Fruit fly (Drosophila melanogaster) whole organism, prepupa: ENCODE data around the gene Sfp79B.

ENCODE experiments used
- Blimp-1 ChIP-seq: fragments of 200-800 bp; sonication (Bioruptor generic); optimal IDR thresholded peaks from 3 replicates; lab custom pipeline; 2017; ENCODE audit warnings: missing biosample characterization, missing genetic modification characterization, mild to moderate bottlenecking, moderate library complexity, missing genetic modification reagents
- CG10631 ChIP-seq: fragments of 200-800 bp; sonication (Bioruptor generic); optimal IDR thresholded peaks from 2 replicates; lab custom pipeline; 2016; ENCODE audit warnings: missing biosample characterization, missing genetic modification characterization
- CG10669 ChIP-seq: fragments of 200-800 bp; sonication (Bioruptor generic); optimal IDR thresholded peaks from 3 replicates; lab custom pipeline; 2018; ENCODE audit warnings: missing biosample characterization, mild to moderate bottlenecking, missing genetic modification characterization, moderate library complexity
- CG1621 ChIP-seq: fragments of 200-800 bp; sonication (Bioruptor generic); optimal IDR thresholded peaks from 3 replicates; lab custom pipeline; 2018; ENCODE audit warnings: missing biosample characterization, mild to moderate bottlenecking, missing genetic modification characterization
- CG16779 ChIP-seq: fragments of 200-800 bp; sonication (Bioruptor generic); optimal IDR thresholded peaks from 3 replicates; lab custom pipeline; 2017; ENCODE audit warnings: missing biosample characterization, mild to moderate bottlenecking, missing genetic modification characterization
- CG3032 ChIP-seq: fragments of 200-800 bp; optimal IDR thresholded peaks from 2 replicates; lab custom pipeline; 2019; ENCODE audit warnings: missing biosample characterization, mild to moderate bottlenecking, missing genetic modification characterization, moderate library complexity
- CG31627 ChIP-seq: fragments of 200-800 bp; sonication (Bioruptor generic); optimal IDR thresholded peaks from 3 replicates; lab custom pipeline; 2016; ENCODE audit warnings: missing biosample characterization, missing genetic modification characterization
- CG3919 ChIP-seq: fragments of 200-800 bp; sonication (Bioruptor generic); optimal IDR thresholded peaks from 3 replicates; lab custom pipeline; 2016; ENCODE audit warnings: missing biosample characterization, missing genetic modification characterization
- CG4318 ChIP-seq: fragments of 200-800 bp; sonication (Bioruptor generic); optimal IDR thresholded peaks from 3 replicates; lab custom pipeline; 2017; ENCODE audit warnings: missing biosample characterization, mild to moderate bottlenecking, missing genetic modification characterization
- CG6163 ChIP-seq: fragments of 200-800 bp; sonication (Bioruptor generic); IDR thresholded peaks from 3 replicates; pipeline ENCODE4 v1.3.6; 2022; ENCODE audit warnings: missing biosample characterization, missing genetic modification characterization
- CG6792 ChIP-seq: fragments of 200-800 bp; sonication (Bioruptor generic); optimal IDR thresholded peaks from 3 replicates; lab custom pipeline; 2016; ENCODE audit warnings: missing biosample characterization, missing genetic modification characterization
- CG6808 ChIP-seq: fragments of 200-800 bp; sonication (Bioruptor generic); optimal IDR thresholded peaks from 3 replicates; lab custom pipeline; 2017; ENCODE audit warnings: missing biosample characterization, missing genetic modification characterization, mild to moderate bottlenecking, moderate library complexity, missing genetic modification reagents
- CG8119 ChIP-seq: fragments of 200-800 bp; sonication (Bioruptor generic); IDR thresholded peaks from 3 replicates; pipeline ENCODE4 v1.3.6; 2022; ENCODE audit warnings: missing biosample characterization, missing genetic modification characterization
- CG8319 ChIP-seq: fragments of 200-800 bp; sonication (Bioruptor generic); optimal IDR thresholded peaks from 3 replicates; lab custom pipeline; 2016; ENCODE audit warnings: missing biosample characterization, missing genetic modification characterization
- CG9139 ChIP-seq: fragments of 200-800 bp; sonication (Bioruptor generic); optimal IDR thresholded peaks from 3 replicates; lab custom pipeline; 2017; ENCODE audit warnings: missing biosample characterization, mild to moderate bottlenecking, missing genetic modification characterization
- Eip75B ChIP-seq: fragments of 200-800 bp; sonication (Bioruptor generic); optimal IDR thresholded peaks from 3 replicates; lab custom pipeline; 2016; ENCODE audit warnings: missing biosample characterization, missing genetic modification characterization
- Eip78C ChIP-seq: fragments of 200-800 bp; sonication (Bioruptor generic); peaks from one replicate; lab custom pipeline; 2016; ENCODE audit warnings: missing biosample characterization, missing genetic modification characterization
- Eip93F ChIP-seq: fragments of 200-800 bp; sonication (Bioruptor generic); optimal IDR thresholded peaks from 2 replicates; lab custom pipeline; 2016; ENCODE audit warnings: missing biosample characterization, mild to moderate bottlenecking, missing genetic modification characterization
- Ets21C ChIP-seq: fragments of 200-800 bp; sonication (Bioruptor generic); optimal IDR thresholded peaks from 3 replicates; lab custom pipeline; 2016; ENCODE audit warnings: missing biosample characterization, missing genetic modification characterization
- Ets96B ChIP-seq: fragments of 200-800 bp; optimal IDR thresholded peaks from 2 replicates; lab custom pipeline; 2019; ENCODE audit warnings: missing biosample characterization, mild to moderate bottlenecking, missing genetic modification characterization, moderate library complexity
- Gug ChIP-seq: fragments of 200-800 bp; sonication (Bioruptor generic); IDR thresholded peaks from 2 replicates; pipeline ENCODE4 v1.3.6; 2022; ENCODE audit warnings: missing biosample characterization, missing genetic modification characterization
- Hr38 ChIP-seq: sonication (Bioruptor generic); optimal IDR thresholded peaks from 2 replicates; lab custom pipeline; 2016; ENCODE audit warnings: missing biosample characterization, missing genetic modification characterization
- Hr4 ChIP-seq: fragments of 200-800 bp; sonication (Bioruptor generic); optimal IDR thresholded peaks from 3 replicates; lab custom pipeline; 2016; ENCODE audit warnings: missing biosample characterization, missing genetic modification characterization
- Lpt ChIP-seq: fragments of 200-800 bp; sonication (Bioruptor generic); optimal IDR thresholded peaks from 3 replicates; lab custom pipeline; 2016; ENCODE audit warnings: missing biosample characterization, missing genetic modification characterization
- OdsH ChIP-seq: fragments of 200-800 bp; sonication (Bioruptor generic); optimal IDR thresholded peaks from 3 replicates; lab custom pipeline; 2016; ENCODE audit warnings: missing biosample characterization, missing genetic modification characterization
- Sox102F ChIP-seq: fragments of 200-800 bp; sonication (Bioruptor generic); optimal IDR thresholded peaks from 2 replicates; lab custom pipeline; 2016; ENCODE audit warnings: missing biosample characterization, mild to moderate bottlenecking, missing genetic modification characterization
- Sox14 ChIP-seq: fragments of 200-800 bp; sonication (Bioruptor generic); optimal IDR thresholded peaks from 3 replicates; lab custom pipeline; 2016; ENCODE audit warnings: missing biosample characterization, missing genetic modification characterization
- Sox15 ChIP-seq: fragments of 200-800 bp; sonication (Bioruptor generic); optimal IDR thresholded peaks from 3 replicates; lab custom pipeline; 2016; ENCODE audit warnings: missing biosample characterization, missing genetic modification characterization
- achi ChIP-seq: fragments of 200-800 bp; sonication (Bioruptor generic); optimal IDR thresholded peaks from 3 replicates; lab custom pipeline; 2016; ENCODE audit warnings: missing biosample characterization, missing genetic modification characterization
- acj6 ChIP-seq: fragments of 200-800 bp; sonication (Bioruptor generic); optimal IDR thresholded peaks from 3 replicates; lab custom pipeline; 2016; ENCODE audit warnings: missing biosample characterization, missing genetic modification characterization
- dac ChIP-seq: fragments of 200-800 bp; sonication (Bioruptor generic); optimal IDR thresholded peaks from 2 replicates; lab custom pipeline; 2017; ENCODE audit warnings: missing biosample characterization, mild to moderate bottlenecking, missing genetic modification characterization
- dsx ChIP-seq: fragments of 200-800 bp; optimal IDR thresholded peaks from 3 replicates; lab custom pipeline; 2019; ENCODE audit warnings: missing biosample characterization, mild to moderate bottlenecking, missing genetic modification characterization, moderate library complexity; ENCODE audit not compliant: poor library complexity, severe bottlenecking
- eg ChIP-seq: fragments of 200-800 bp; sonication (Bioruptor generic); IDR thresholded peaks from 3 replicates; pipeline ENCODE4 v1.3.6; 2022; ENCODE audit warnings: missing biosample characterization, missing genetic modification characterization
- esn ChIP-seq: fragments of 200-800 bp; sonication (Bioruptor generic); optimal IDR thresholded peaks from 2 replicates; lab custom pipeline; 2016; ENCODE audit warnings: missing biosample characterization, mild to moderate bottlenecking, missing genetic modification characterization, moderate library complexity
- fd59A ChIP-seq: fragments of 200-800 bp; sonication (Bioruptor generic); optimal IDR thresholded peaks from 2 replicates; lab custom pipeline; 2017; ENCODE audit warnings: missing biosample characterization, mild to moderate bottlenecking, missing genetic modification characterization, missing genetic modification reagents
- fd85E ChIP-seq: fragments of 200-800 bp; sonication (Bioruptor generic); optimal IDR thresholded peaks from 3 replicates; lab custom pipeline; 2016; ENCODE audit warnings: missing biosample characterization, missing genetic modification characterization
- fkh ChIP-seq: fragments of 200-800 bp; sonication (Bioruptor generic); optimal IDR thresholded peaks from 3 replicates; lab custom pipeline; 2017; ENCODE audit warnings: missing biosample characterization, mild to moderate bottlenecking, missing genetic modification characterization, moderate library complexity
- lz ChIP-seq: fragments of 200-800 bp; sonication (Bioruptor generic); optimal IDR thresholded peaks from 3 replicates; lab custom pipeline; 2016; ENCODE audit warnings: missing biosample characterization, missing genetic modification characterization
- net ChIP-seq: fragments of 200-800 bp; sonication (Bioruptor generic); optimal IDR thresholded peaks from 3 replicates; lab custom pipeline; 2016; ENCODE audit warnings: missing biosample characterization, missing genetic modification characterization
- spab ChIP-seq: fragments of 200-800 bp; sonication (Bioruptor generic); optimal IDR thresholded peaks from 2 replicates; lab custom pipeline; 2017; ENCODE audit warnings: missing biosample characterization, mild to moderate bottlenecking, missing genetic modification characterization, missing genetic modification reagents
- svp ChIP-seq: fragments of 200-800 bp; sonication (Bioruptor generic); peaks from one replicate; lab custom pipeline; 2016; ENCODE audit warnings: missing biosample characterization, missing genetic modification characterization
- vri ChIP-seq: fragments of 200-800 bp; sonication (Bioruptor generic); optimal IDR thresholded peaks from 3 replicates; lab custom pipeline; 2016; ENCODE audit warnings: missing biosample characterization, mild to moderate bottlenecking, missing genetic modification characterization

The Sfp79B gene

dm6 chr3L:22063833-22064232 is 16.3 kb upstream of the Sfp79B start:
- no peak for TF ChIP-seq Eip75B
- TF ChIP-seq CG1621 (tag; lab: Kevin White, UChicago) = peak; percentile 16

- peak; percentile 42 for TF ChIP-seq Sox14 (GFP tag; lab: Kevin White, UChicago)
- peak; percentile 35 for TF ChIP-seq dsx (GFP tag; lab: Kevin White, UChicago)
- peak; percentile 95 for TF ChIP-seq achi (GFP tag; lab: Kevin White, UChicago)
- no peak for TF ChIP-seq Eip93F (GFP tag; lab: Kevin White, UChicago)
- no peak for TF ChIP-seq CG10631
- peak; percentile 81 for TF ChIP-seq fkh
- TF ChIP-seq Hr4 (GFP tag; lab: Kevin White, UChicago) = no peak
- no peak for TF ChIP-seq CG1621 (tag; lab: Kevin White, UChicago)
- no peak for TF ChIP-seq vri (GFP tag; lab: Kevin White, UChicago)
- no peak for TF ChIP-seq Ets21C (GFP tag; lab: Kevin White, UChicago)
- no peak for TF ChIP-seq dac
- peak; percentile 47 for TF ChIP-seq svp (GFP tag; lab: Kevin White, UChicago)
- TF ChIP-seq CG8319 (GFP tag; lab: Kevin White, UChicago) = peak; percentile 18
Measured at dm6 chr3L:22065694-22066093, 14.4 kb upstream of the Sfp79B start, which contains the start of gene CG14561. Gene CG14561 (plus strand): TSS chr3L:22065907.

- TF ChIP-seq Lpt (GFP tag; lab: Kevin White, UChicago) (no peak), Ets21C (GFP tag; lab: Kevin White, UChicago) (no peak), Ets96B (tag; lab: Kevin White, UChicago) (no peak), CG10631 (no peak), CG1621 (tag; lab: Kevin White, UChicago) (no peak), Eip93F (GFP tag; lab: Kevin White, UChicago) (no peak), Sox15 (GFP tag; lab: Kevin White, UChicago) (no peak), achi (GFP tag; lab: Kevin White, UChicago) (no peak), Sox102F (GFP tag; lab: Kevin White, UChicago) (no peak), Hr38 (GFP tag; lab: Kevin White, UChicago) (no peak), vri (GFP tag; lab: Kevin White, UChicago) (no peak), esn (GFP tag; lab: Kevin White, UChicago) (no peak)
Measured at dm6 chr3L:22070506-22070905, 9.6 kb upstream of the Sfp79B start.

- TF ChIP-seq CG10669 (no peak), eg (GFP tag; lab: Robert Waterston, UW) (no peak), Sox15 (GFP tag; lab: Kevin White, UChicago) (no peak), CG6792 (GFP tag; lab: Kevin White, UChicago) (no peak), dsx (GFP tag; lab: Kevin White, UChicago) (no peak), CG16779 (tag; lab: Kevin White, UChicago) (no peak), Eip78C (GFP tag; lab: Kevin White, UChicago) (peak; percentile 80), lz (peak; percentile 16), spab (GFP tag; lab: Kevin White, UChicago) (no peak), Gug (no peak), achi (GFP tag; lab: Kevin White, UChicago) (no peak), CG6163 (GFP tag; lab: Robert Waterston, UW) (no peak), CG8119 (GFP tag; lab: Robert Waterston, UW) (no peak), Blimp-1 (GFP tag; lab: Kevin White, UChicago) (no peak), Hr38 (GFP tag; lab: Kevin White, UChicago) (no peak), CG3919 (GFP tag; lab: Kevin White, UChicago) (no peak), CG31627 (GFP tag; lab: Kevin White, UChicago) (peak; percentile 45), CG3032 (tag; lab: Kevin White, UChicago) (peak; percentile 10), fkh (no peak), CG4318 (GFP tag; lab: Kevin White, UChicago) (no peak), acj6 (peak; percentile 26), CG6808 (no peak), fd59A (no peak), fd85E (GFP tag; lab: Kevin White, UChicago) (no peak), CG10631 (peak; percentile 29), OdsH (GFP tag; lab: Kevin White, UChicago) (peak; percentile 1), Eip75B (no peak), Sox14 (GFP tag; lab: Kevin White, UChicago) (peak; percentile 2), Ets21C (GFP tag; lab: Kevin White, UChicago) (no peak), Lpt (GFP tag; lab: Kevin White, UChicago) (no peak), CG9139 (GFP tag; lab: Kevin White, UChicago) (no peak), net (GFP tag; lab: Kevin White, UChicago) (no peak)
Measured at dm6 chr3L:22071687-22072394, 8.3 kb upstream of the Sfp79B start, which contains the start of gene CG7139. Gene CG7139 (minus strand): TSS chr3L:22071848.
